Worm (Caenorhabditis elegans) whole organism, L4 larva: Measurements from ENCODE around the gene ZK512.8.

Source experiments
- D1046.2 ChIP-seq: fragments of 200-800 bp; sonication (Bioruptor generic); IDR thresholded peaks from 2 replicates; pipeline ENCODE4 v1.3.6; 2022; ENCODE audit warnings: missing genetic modification characterization, missing compliant biosample characterization
- F26F4.8 ChIP-seq: fragments of 200-800 bp; sonication (Bioruptor generic); conservative IDR thresholded peaks from 2 replicates; pipeline ENCODE4 v1.3.6; 2022; ENCODE audit warnings: missing genetic modification characterization, missing compliant biosample characterization
- F49E8.2 ChIP-seq: sonication (generic microtip); optimal IDR thresholded peaks from 2 replicates; lab custom pipeline; 2016; ENCODE audit warnings: missing compliant biosample characterization, mild to moderate bottlenecking, missing genetic modification characterization, borderline replicate concordance
- ZK546.5 ChIP-seq, 2 experiments: sonication (generic microtip); optimal IDR thresholded peaks; 2 replicates each; lab custom pipeline; 2017; ENCODE audit warnings: missing biosample characterization in 2 of 2, missing genetic modification characterization in 2 of 2
- aha-1 ChIP-seq: fragments of 150-350 bp; peaks from one replicate; lab custom pipeline; 2014; ENCODE audit warnings: missing biosample characterization, missing genetic modification characterization
- ama-1 ChIP-seq: fragments of 150-350 bp; optimal IDR thresholded peaks from 2 replicates; lab custom pipeline; 2014; ENCODE audit warnings: inconsistent platforms, mixed read lengths
- ceh-20 ChIP-seq: fragments of 200-800 bp; sonication (Bioruptor generic); IDR thresholded peaks from 2 replicates; pipeline ENCODE4 v1.3.6; 2022; ENCODE audit warnings: missing genetic modification reagents, missing genetic modification characterization, missing compliant biosample characterization
- ceh-82 ChIP-seq: sonication (generic microtip); optimal IDR thresholded peaks from 2 replicates; lab custom pipeline; 2017; ENCODE audit warnings: missing biosample characterization, missing genetic modification characterization
- daf-16 ChIP-seq, 3 experiments: sonication (generic microtip); optimal IDR thresholded peaks; 2 replicates each; lab custom pipeline; 2016 to 2017; ENCODE audit warnings: missing genetic modification characterization in 3 of 3, missing genetic modification reagents in 3 of 3, mild to moderate bottlenecking in 2 of 3, missing compliant biosample characterization in 2 of 3, missing biosample characterization in 1 of 3, moderate library complexity in 1 of 3
- daf-8 ChIP-seq: fragments of 200-800 bp; sonication (Bioruptor generic); IDR thresholded peaks from 2 replicates; pipeline ENCODE4 v1.3.6; 2022; ENCODE audit warnings: missing genetic modification characterization, missing compliant biosample characterization
- dmd-8 ChIP-seq: fragments of 200-800 bp; sonication (Bioruptor generic); IDR thresholded peaks from 2 replicates; pipeline ENCODE4 v1.3.6; 2022; ENCODE audit warnings: missing genetic modification characterization, missing compliant biosample characterization
- dpl-1 ChIP-seq: fragments of 150-350 bp; optimal IDR thresholded peaks from 2 replicates; lab custom pipeline; 2014; ENCODE audit warnings: missing biosample characterization, missing genetic modification reagents, missing genetic modification characterization
- duxl-1 ChIP-seq: sonication (generic microtip); optimal IDR thresholded peaks from 2 replicates; lab custom pipeline; 2016; ENCODE audit warnings: mild to moderate bottlenecking, missing genetic modification characterization, moderate library complexity, missing compliant biosample characterization; ENCODE audit not compliant: poor library complexity
- dve-1 ChIP-seq: sonication (generic microtip); optimal IDR thresholded peaks from 2 replicates; lab custom pipeline; 2017; ENCODE audit warnings: antibody characterized with exemption, mild to moderate bottlenecking, missing genetic modification characterization, missing compliant biosample characterization; ENCODE audit not compliant: insufficient read depth
- fos-1 ChIP-seq: fragments of 150-350 bp; optimal IDR thresholded peaks from 2 replicates; lab custom pipeline; 2014; ENCODE audit warnings: missing biosample characterization, missing genetic modification characterization
- hif-1 ChIP-seq, 2 experiments: sonication (generic microtip); optimal IDR thresholded peaks; 2 replicates each; lab custom pipeline; 2016 to 2017; ENCODE audit warnings: missing compliant biosample characterization in 2 of 2, missing genetic modification characterization in 2 of 2, missing genetic modification reagents in 2 of 2, missing genotype in 2 of 2, mild to moderate bottlenecking in 1 of 2
- hmg-1.1 ChIP-seq: fragments of 200-800 bp; sonication (Bioruptor generic); IDR thresholded peaks from 2 replicates; pipeline ENCODE4 v1.3.6; 2022; ENCODE audit warnings: missing genetic modification reagents, missing genetic modification characterization, missing compliant biosample characterization
- lim-7 ChIP-seq: fragments of 200-800 bp; sonication (Bioruptor generic); IDR thresholded peaks from 2 replicates; pipeline ENCODE4 v1.3.6; 2022; ENCODE audit warnings: missing genetic modification characterization, missing compliant biosample characterization
- lin-1 ChIP-seq: fragments of 200-800 bp; sonication (Bioruptor generic); IDR thresholded peaks from 2 replicates; pipeline ENCODE4 v1.3.6; 2022; ENCODE audit warnings: missing genetic modification reagents, missing genetic modification characterization, missing compliant biosample characterization
- lin-15B ChIP-seq: fragments of 150-350 bp; sonication (generic microtip); optimal IDR thresholded peaks from 3 replicates; lab custom pipeline; 2014; ENCODE audit warnings: missing biosample characterization, missing genetic modification characterization
- lin-38 ChIP-seq: fragments of 200-800 bp; sonication (Bioruptor generic); IDR thresholded peaks from 2 replicates; pipeline ENCODE4 v1.3.6; 2022; ENCODE audit warnings: missing genetic modification reagents, missing genetic modification characterization, missing compliant biosample characterization
- lir-3 ChIP-seq: sonication (generic microtip); optimal IDR thresholded peaks from 2 replicates; lab custom pipeline; 2016; ENCODE audit warnings: mild to moderate bottlenecking, missing genetic modification characterization, missing compliant biosample characterization
- madf-9 ChIP-seq: fragments of 200-800 bp; sonication (Bioruptor generic); conservative IDR thresholded peaks from 2 replicates; pipeline ENCODE4 v1.3.6; 2022; ENCODE audit warnings: missing genetic modification reagents, missing genetic modification characterization, missing compliant biosample characterization
- mdt-29 ChIP-seq: fragments of 200-800 bp; sonication (Bioruptor generic); IDR thresholded peaks from 2 replicates; pipeline ENCODE4 v1.3.6; 2022; ENCODE audit warnings: missing genetic modification reagents, missing genetic modification characterization, missing compliant biosample characterization
- mep-1 ChIP-seq: fragments of 150-350 bp; sonication (generic microtip); optimal IDR thresholded peaks from 3 replicates; lab custom pipeline; 2014; ENCODE audit warnings: missing biosample characterization, missing genetic modification characterization
- mes-2 ChIP-seq: sonication (generic microtip); optimal IDR thresholded peaks from 2 replicates; lab custom pipeline; 2016; ENCODE audit warnings: missing genotype, mild to moderate bottlenecking, missing genetic modification characterization, missing compliant biosample characterization; ENCODE audit not compliant: poor library complexity, severe bottlenecking
- nhr-102 ChIP-seq: sonication (generic microtip); optimal IDR thresholded peaks from 2 replicates; lab custom pipeline; 2016; ENCODE audit warnings: mild to moderate bottlenecking, missing genetic modification characterization, moderate library complexity, missing compliant biosample characterization
- nhr-48 ChIP-seq: sonication (generic microtip); optimal IDR thresholded peaks from 2 replicates; lab custom pipeline; 2016; ENCODE audit warnings: mild to moderate bottlenecking, missing genetic modification characterization, missing compliant biosample characterization
- pqm-1 ChIP-seq: sonication (generic microtip); optimal IDR thresholded peaks from 2 replicates; lab custom pipeline; 2017; ENCODE audit warnings: missing biosample characterization, missing genetic modification characterization
- rbr-2 ChIP-seq: sonication (generic microtip); optimal IDR thresholded peaks from 2 replicates; lab custom pipeline; 2016; ENCODE audit warnings: missing genotype, missing genetic modification characterization, missing compliant biosample characterization
- skn-1 ChIP-seq: fragments of 150-350 bp; optimal IDR thresholded peaks from 2 replicates; lab custom pipeline; 2014; ENCODE audit warnings: missing biosample characterization, missing genetic modification characterization
- tag-97 ChIP-seq: fragments of 200-800 bp; sonication (Bioruptor generic); IDR thresholded peaks from 2 replicates; pipeline ENCODE4 v1.3.6; 2022; ENCODE audit warnings: missing genetic modification characterization, missing compliant biosample characterization
- tra-1 ChIP-seq: fragments of 200-800 bp; sonication (Bioruptor generic); IDR thresholded peaks from 2 replicates; pipeline ENCODE4 v1.3.6; 2022; ENCODE audit warnings: missing genetic modification reagents, missing genetic modification characterization, missing compliant biosample characterization
- unc-62 ChIP-seq, 3 experiments: fragments of 150-350 bp in 1 of 3; sonication (generic microtip); optimal IDR thresholded peaks in 2 of 3; peaks in 1 of 3; 1 replicate in 1 of 3; 2 replicates in 2 of 3; lab custom pipeline; 2014 to 2017; ENCODE audit warnings: missing biosample characterization in 3 of 3, missing genetic modification characterization in 3 of 3, missing genetic modification reagents in 3 of 3, missing genotype in 1 of 3
- vab-7 ChIP-seq: fragments of 200-800 bp; sonication (Bioruptor generic); IDR thresholded peaks from 2 replicates; pipeline ENCODE4 v1.3.6; 2022; ENCODE audit warnings: missing genetic modification reagents, missing genetic modification characterization, missing compliant biosample characterization
- zfp-2 ChIP-seq: sonication (generic microtip); optimal IDR thresholded peaks from 2 replicates; lab custom pipeline; 2016; ENCODE audit warnings: mild to moderate bottlenecking, missing genetic modification characterization, missing compliant biosample characterization

Gene ZK512.8

ce11 chrIII:9152950-9153349 is 7.1 kb downstream of the ZK512.8 start (continued):
- TF ChIP-seq mdt-29 (GFP tag; lab: Robert Waterston, UW) (no peak), D1046.2 (GFP tag; lab: Robert Waterston, UW) (no peak), pqm-1 (tag; lab: Kevin White, UChicago) (no peak), lin-38 (GFP tag; lab: Robert Waterston, UW) (no peak), tra-1 (no peak), zfp-2 (tag; lab: Kevin White, UChicago) (no peak), rbr-2 (no peak), hmg-1.1 (no peak), dve-1 (tag; lab: Kevin White, UChicago) (no peak), mep-1 (tag; lab: Kevin White, UChicago) (no peak)

- TF ChIP-seq dpl-1 (GFP tag; lab: Kevin White, UChicago) (no peak), nhr-102 (tag; lab: Kevin White, UChicago) (no peak), duxl-1 (no peak), pqm-1 (tag; lab: Kevin White, UChicago) (no peak), fos-1 (tag; lab: Kevin White, UChicago) (no peak), ZK546.5 (tag; optimal IDR thresholded peaks at IDR 0.05; lab: Kevin White, UChicago) (no peak), daf-16 (GFP tag; optimal IDR thresholded peaks at IDR 0.05; lab: Kevin White, UChicago) (no peak), daf-16 (tag; optimal IDR thresholded peaks at IDR 0.05; lab: Kevin White, UChicago) (no peak), lin-15B (tag; lab: Kevin White, UChicago) (no peak), lim-7 (GFP tag; lab: Robert Waterston, UW) (no peak), aha-1 (tag; lab: Kevin White, UChicago) (no peak), ama-1 (lab: Kevin White, UChicago) (no peak), zfp-2 (tag; lab: Kevin White, UChicago) (no peak)
Observed at ce11 chrIII:9153809-9154208, 7.9 kb downstream of the ZK512.8 start, which contains the start of gene nhl-1. Gene nhl-1, minus strand, starts transcription at chrIII:9153909.

ce11 chrIII:9154766-9155165 is 8.9 kb downstream of the ZK512.8 start, which contains the start of gene irld-34:
Gene irld-34, plus strand, starts transcription at chrIII:9155066.
- TF ChIP-seq F49E8.2 (tag; lab: Kevin White, UChicago): no peak
- no peak for TF ChIP-seq dmd-8
- no peak for TF ChIP-seq vab-7
- TF ChIP-seq ama-1 (lab: Kevin White, UChicago): no peak
- no peak for TF ChIP-seq ceh-20 (GFP tag; lab: Robert Waterston, UW)
- no peak for TF ChIP-seq tag-97 (GFP tag; lab: Robert Waterston, UW)
- TF ChIP-seq madf-9 (GFP tag; lab: Robert Waterston, UW): no peak
- TF ChIP-seq lim-7 (GFP tag; lab: Robert Waterston, UW): no peak
- no peak for TF ChIP-seq lin-1 (GFP tag; lab: Robert Waterston, UW)
- TF ChIP-seq daf-8: no peak
- TF ChIP-seq F26F4.8 (GFP tag; lab: Robert Waterston, UW): no peak
- no peak for TF ChIP-seq lir-3 (tag; lab: Kevin White, UChicago)
- TF ChIP-seq skn-1 (tag; lab: Kevin White, UChicago): no peak
- no peak for TF ChIP-seq unc-62 (GFP tag; optimal IDR thresholded peaks at IDR 0.05 in 1 of 2; lab: Kevin White, UChicago)
- no peak for TF ChIP-seq unc-62 (tag; optimal IDR thresholded peaks at IDR 0.05; lab: Kevin White, UChicago)
- TF ChIP-seq lin-38 (GFP tag; lab: Robert Waterston, UW): no peak
- no peak for TF ChIP-seq tra-1
- no peak for TF ChIP-seq mes-2 (tag; lab: Kevin White, UChicago)
- TF ChIP-seq hif-1 (tag; optimal IDR thresholded peaks at IDR 0.05; lab: Kevin White, UChicago): no peak
- no peak for TF ChIP-seq ceh-82
- no peak for TF ChIP-seq nhr-48 (tag; lab: Kevin White, UChicago)
